Fruit fly (Drosophila melanogaster) whole organism, embryonic: ENCODE data around the gene CG7362.

Experiments used
- BEAF-32 ChIP-seq: fragments of 200-800 bp; sonication (Bioruptor generic); optimal IDR thresholded peaks from 3 replicates; lab custom pipeline; 2017; ENCODE audit warnings: missing biosample characterization, missing genetic modification characterization, mild to moderate bottlenecking, moderate library complexity, missing genetic modification reagents
- Blimp-1 ChIP-seq: fragments of 200-800 bp; sonication (Bioruptor generic); optimal IDR thresholded peaks from 3 replicates; lab custom pipeline; 2018; ENCODE audit warnings: missing biosample characterization, missing genetic modification characterization, mild to moderate bottlenecking, moderate library complexity, missing genetic modification reagents
- CG12104 ChIP-seq: fragments of 200-800 bp; sonication (Bioruptor generic); optimal IDR thresholded peaks from 3 replicates; lab custom pipeline; 2016; ENCODE audit warnings: missing biosample characterization, missing genetic modification characterization
- CG12391 ChIP-seq: fragments of 200-800 bp; sonication (Bioruptor generic); optimal IDR thresholded peaks from 3 replicates; lab custom pipeline; 2018; ENCODE audit warnings: missing biosample characterization, mild to moderate bottlenecking, missing genetic modification characterization, moderate library complexity
- CG15269 ChIP-seq: fragments of 200-800 bp; sonication (Bioruptor generic); optimal IDR thresholded peaks from 2 replicates; lab custom pipeline; 2018; ENCODE audit warnings: missing biosample characterization, mild to moderate bottlenecking, missing genetic modification characterization, moderate library complexity
- CG17568 ChIP-seq: fragments of 200-800 bp; sonication (Bioruptor generic); optimal IDR thresholded peaks from 2 replicates; lab custom pipeline; 2018; ENCODE audit warnings: missing biosample characterization, mild to moderate bottlenecking, missing genetic modification characterization, moderate library complexity
- CG17912 ChIP-seq: fragments of 200-800 bp; sonication (Bioruptor generic); optimal IDR thresholded peaks from 2 replicates; lab custom pipeline; 2018; ENCODE audit warnings: missing biosample characterization, mild to moderate bottlenecking, missing genetic modification characterization
- CG2129 ChIP-seq: fragments of 200-800 bp; sonication (Bioruptor generic); IDR thresholded peaks from 2 replicates; pipeline ENCODE4 v1.3.6; 2022; ENCODE audit warnings: missing biosample characterization, missing genetic modification characterization; ENCODE audit not compliant: partially characterized antibody
- CG2199 ChIP-seq: fragments of 200-800 bp; sonication (Bioruptor generic); IDR thresholded peaks from 3 replicates; pipeline ENCODE4 v1.3.6; 2022; ENCODE audit warnings: missing biosample characterization, missing genetic modification characterization
- CG2889 ChIP-seq: fragments of 200-800 bp; sonication (Bioruptor generic); IDR thresholded peaks from 3 replicates; pipeline ENCODE4 v1.3.6; 2022; ENCODE audit warnings: missing biosample characterization, missing genetic modification characterization
- CG3065 ChIP-seq: fragments of 200-800 bp; sonication (Bioruptor generic); optimal IDR thresholded peaks from 2 replicates; lab custom pipeline; 2016; ENCODE audit warnings: missing biosample characterization, missing genetic modification characterization
- CG3163 ChIP-seq: fragments of 200-800 bp; sonication (Bioruptor generic); optimal IDR thresholded peaks from 3 replicates; lab custom pipeline; 2016; ENCODE audit warnings: missing biosample characterization, missing genetic modification characterization
- CG32767 ChIP-seq: fragments of 200-800 bp; sonication (Bioruptor generic); IDR thresholded peaks from 2 replicates; pipeline ENCODE4 v1.3.6; 2022; ENCODE audit warnings: missing biosample characterization, missing genetic modification characterization
- CG5245 ChIP-seq: fragments of 200-800 bp; sonication (Bioruptor generic); optimal IDR thresholded peaks from 3 replicates; lab custom pipeline; 2016; ENCODE audit warnings: missing biosample characterization, missing genetic modification characterization
- CG5953 ChIP-seq: fragments of 200-800 bp; sonication (Bioruptor generic); IDR thresholded peaks from 2 replicates; pipeline ENCODE4 v1.3.6; 2022; ENCODE audit warnings: missing biosample characterization, missing genetic modification characterization
- CG6791 ChIP-seq: fragments of 200-800 bp; sonication (Bioruptor generic); IDR thresholded peaks from 3 replicates; pipeline ENCODE4 v1.3.6; 2022; ENCODE audit warnings: missing biosample characterization, missing genetic modification characterization; ENCODE audit not compliant: partially characterized antibody
- CG7556 ChIP-seq: fragments of 200-800 bp; sonication (Bioruptor generic); optimal IDR thresholded peaks from 2 replicates; lab custom pipeline; 2017; ENCODE audit warnings: missing biosample characterization, mild to moderate bottlenecking, missing genetic modification characterization
- CG9437 ChIP-seq: fragments of 200-800 bp; sonication (Bioruptor generic); optimal IDR thresholded peaks from 2 replicates; lab custom pipeline; 2018; ENCODE audit warnings: missing biosample characterization, mild to moderate bottlenecking, missing genetic modification characterization
- Dbx ChIP-seq: fragments of 200-800 bp; sonication (Bioruptor generic); IDR thresholded peaks from 3 replicates; pipeline ENCODE4 v1.3.6; 2022; ENCODE audit warnings: missing biosample characterization, missing genetic modification characterization
- E2f1 ChIP-seq: fragments of 200-800 bp; sonication (Bioruptor generic); IDR thresholded peaks from 2 replicates; pipeline ENCODE4 v1.3.6; 2022; ENCODE audit warnings: missing biosample characterization, missing genetic modification characterization
- Eip74EF ChIP-seq, 2 experiments: fragments of 200-800 bp in 1 of 2; fragments of >200 bp in 1 of 2; sonication (Bioruptor generic) in 1 of 2; optimal IDR thresholded peaks; 2 replicates each; lab custom pipeline; 2017 to 2019; ENCODE audit warnings: missing biosample characterization in 2 of 2, missing genetic modification characterization in 2 of 2, mild to moderate bottlenecking in 1 of 2, moderate library complexity in 1 of 2
- Jarid2 ChIP-seq: fragments of 200-800 bp; sonication (Bioruptor generic); optimal IDR thresholded peaks from 3 replicates; lab custom pipeline; 2017; ENCODE audit warnings: mild to moderate bottlenecking, missing biosample characterization, missing genetic modification reagents, missing genetic modification characterization
- Nf-YB ChIP-seq: fragments of 200-800 bp; sonication (Bioruptor generic); optimal IDR thresholded peaks from 3 replicates; lab custom pipeline; 2019; ENCODE audit warnings: missing biosample characterization, mild to moderate bottlenecking, missing genetic modification characterization, moderate library complexity
- Oaz ChIP-seq: fragments of 200-800 bp; sonication (Bioruptor generic); IDR thresholded peaks from 2 replicates; pipeline ENCODE4 v1.3.6; 2022; ENCODE audit warnings: missing biosample characterization, missing genetic modification characterization
- Ptx1 ChIP-seq: fragments of 200-800 bp; sonication (Bioruptor generic); IDR thresholded peaks from 2 replicates; pipeline ENCODE4 v1.3.6; 2022; ENCODE audit warnings: missing biosample characterization, missing genetic modification characterization
- Scr ChIP-seq: fragments of 200-800 bp; sonication (Bioruptor generic); IDR thresholded peaks from 2 replicates; pipeline ENCODE4 v1.3.6; 2022; ENCODE audit warnings: missing biosample characterization, missing genetic modification characterization; ENCODE audit not compliant: partially characterized antibody
- Sry-δ ChIP-seq: fragments of 200-800 bp; sonication (Bioruptor generic); optimal IDR thresholded peaks from 2 replicates; lab custom pipeline; 2016; ENCODE audit warnings: missing biosample characterization, missing genetic modification characterization
- Trl ChIP-seq, 3 experiments: fragments of >200 bp in 2 of 3; fragments of 200-800 bp in 1 of 3; sonication (Bioruptor generic) in 1 of 3; optimal IDR thresholded peaks; 2 replicates in 1 of 3; 3 replicates in 2 of 3; lab custom pipeline; 2016 to 2017; ENCODE audit warnings: missing biosample characterization in 1 of 3, missing genetic modification characterization in 1 of 3
- ato ChIP-seq: fragments of 200-800 bp; sonication (Bioruptor generic); IDR thresholded peaks from 2 replicates; pipeline ENCODE4 v1.3.6; 2022; ENCODE audit warnings: missing biosample characterization, missing genetic modification characterization; ENCODE audit not compliant: partially characterized antibody
- bbx ChIP-seq: fragments of 200-800 bp; sonication (Bioruptor generic); IDR thresholded peaks from 2 replicates; pipeline ENCODE4 v1.3.6; 2022; ENCODE audit warnings: missing biosample characterization, missing genetic modification characterization; ENCODE audit not compliant: partially characterized antibody
- dan ChIP-seq: fragments of 200-800 bp; sonication (Bioruptor generic); IDR thresholded peaks from 2 replicates; pipeline ENCODE4 v1.3.6; 2022; ENCODE audit warnings: missing biosample characterization, missing genetic modification characterization
- dimm ChIP-seq: fragments of 200-800 bp; sonication (Bioruptor generic); IDR thresholded peaks from 2 replicates; pipeline ENCODE4 v1.3.6; 2022; ENCODE audit warnings: missing biosample characterization, missing genetic modification characterization
- fd96Cb ChIP-seq: fragments of 200-800 bp; sonication (Bioruptor generic); optimal IDR thresholded peaks from 2 replicates; lab custom pipeline; 2018; ENCODE audit warnings: missing biosample characterization, mild to moderate bottlenecking, missing genetic modification characterization, moderate library complexity
- hbn ChIP-seq: fragments of 200-800 bp; sonication (Bioruptor generic); IDR thresholded peaks from 2 replicates; pipeline ENCODE4 v1.3.6; 2022; ENCODE audit warnings: missing biosample characterization, missing genetic modification characterization; ENCODE audit not compliant: partially characterized antibody
- lbe ChIP-seq: fragments of 200-800 bp; sonication (Bioruptor generic); optimal IDR thresholded peaks from 2 replicates; lab custom pipeline; 2016; ENCODE audit warnings: missing biosample characterization, mild to moderate bottlenecking, missing genetic modification characterization
- lmd ChIP-seq: fragments of 200-800 bp; sonication (Bioruptor generic); IDR thresholded peaks from 2 replicates; pipeline ENCODE4 v1.3.6; 2022; ENCODE audit warnings: missing biosample characterization, missing genetic modification characterization
- mirr ChIP-seq: fragments of 200-800 bp; sonication (Bioruptor generic); optimal IDR thresholded peaks from 3 replicates; lab custom pipeline; 2018; ENCODE audit warnings: missing biosample characterization, mild to moderate bottlenecking, missing genetic modification characterization
- mld ChIP-seq: fragments of 200-800 bp; sonication (Bioruptor generic); IDR thresholded peaks from 3 replicates; pipeline ENCODE4 v1.3.6; 2022; ENCODE audit warnings: missing biosample characterization, missing genetic modification characterization; ENCODE audit not compliant: partially characterized antibody
- nerfin-1 ChIP-seq: fragments of 200-800 bp; sonication (Bioruptor generic); optimal IDR thresholded peaks from 3 replicates; lab custom pipeline; 2019; ENCODE audit warnings: missing biosample characterization, mild to moderate bottlenecking, missing genetic modification characterization, moderate library complexity
- nerfin-2 ChIP-seq: fragments of 200-800 bp; sonication (Bioruptor generic); IDR thresholded peaks from 2 replicates; pipeline ENCODE4 v1.3.6; 2022; ENCODE audit warnings: missing biosample characterization, missing genetic modification characterization; ENCODE audit not compliant: partially characterized antibody
- oc ChIP-seq: fragments of 200-800 bp; sonication (Bioruptor generic); optimal IDR thresholded peaks from 2 replicates; lab custom pipeline; 2018; ENCODE audit warnings: missing biosample characterization, mild to moderate bottlenecking, missing genetic modification characterization, moderate library complexity
- p53 ChIP-seq: fragments of 200-800 bp; sonication (Bioruptor generic); optimal IDR thresholded peaks from 2 replicates; lab custom pipeline; 2016; ENCODE audit warnings: missing biosample characterization, missing genetic modification characterization
- psq ChIP-seq: fragments of 200-800 bp; sonication (Bioruptor generic); optimal IDR thresholded peaks from 2 replicates; lab custom pipeline; 2017; ENCODE audit warnings: missing biosample characterization, missing genetic modification characterization
- sr ChIP-seq: fragments of 200-800 bp; sonication (Bioruptor generic); IDR thresholded peaks from 3 replicates; pipeline ENCODE4 v1.3.6; 2022; ENCODE audit warnings: missing biosample characterization, missing genetic modification characterization
- tgo ChIP-seq: fragments of 200-800 bp; sonication (Bioruptor generic); IDR thresholded peaks from 3 replicates; pipeline ENCODE4 v1.3.6; 2022; ENCODE audit warnings: missing biosample characterization, missing genetic modification characterization

The CG7362 gene

DNA sequence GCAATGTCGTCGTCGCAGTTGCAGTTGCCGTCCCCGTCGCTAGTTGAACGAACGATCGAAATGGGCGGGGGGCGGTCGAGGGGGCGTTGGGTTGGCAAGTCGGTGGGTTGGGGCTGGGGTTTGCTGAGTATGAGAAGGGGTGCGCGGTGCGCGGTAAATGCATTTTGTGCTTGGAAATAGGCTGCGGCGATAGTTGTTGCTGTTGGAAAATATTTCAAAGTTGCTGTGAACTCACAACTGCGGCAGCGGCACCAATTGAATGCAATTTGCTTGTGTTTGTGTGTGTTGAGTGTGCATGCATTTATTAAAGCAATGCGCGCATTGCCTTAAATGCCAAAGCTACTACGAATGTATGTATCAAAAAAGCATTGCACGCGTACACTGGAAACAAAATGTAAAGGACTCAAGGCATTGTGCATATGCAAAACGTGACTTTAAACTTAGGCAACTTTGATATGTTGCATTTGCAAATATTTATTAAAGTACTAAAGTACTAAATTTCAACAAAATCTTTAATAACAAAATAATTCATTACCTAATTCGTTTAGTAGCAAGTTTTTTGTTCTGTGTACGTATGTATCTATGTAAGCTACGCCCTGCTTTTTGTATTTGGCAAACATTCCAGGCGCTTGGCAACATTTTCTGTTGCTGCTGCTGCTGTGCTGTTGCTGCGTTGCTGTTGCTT lies 39.2 kb downstream of the CG7362 start (continued):
- TF ChIP-seq nerfin-1 (tag; lab: Kevin White, UChicago): peak; percentile 36
- TF ChIP-seq CG2199 (GFP tag; lab: Robert Waterston, UW): peak; percentile 52; the same call in 1 of the 3 replicates
- TF ChIP-seq fd96Cb (tag; lab: Kevin White, UChicago): peak; percentile 57
- peak; percentile 42; the same call in 1 of the 2 replicates for TF ChIP-seq Ptx1 (GFP tag; lab: Robert Waterston, UW)
- TF ChIP-seq BEAF-32 (GFP tag; lab: Kevin White, UChicago): no peak
- TF ChIP-seq CG7556: peak; percentile 47
- TF ChIP-seq mirr (GFP tag; lab: Kevin White, UChicago): no peak
- TF ChIP-seq CG17912 (GFP tag; lab: Kevin White, UChicago): no peak
- no peak for TF ChIP-seq Dbx (GFP tag; lab: Robert Waterston, UW)
- no peak for TF ChIP-seq CG3065
- no peak for TF ChIP-seq CG17568
- no peak for TF ChIP-seq sr (GFP tag; lab: Robert Waterston, UW)
- TF ChIP-seq Scr (GFP tag; lab: Robert Waterston, UW): no peak
- TF ChIP-seq CG32767 (GFP tag; lab: Robert Waterston, UW): peak; percentile 51; the same call in 1 of the 2 replicates
- no peak for TF ChIP-seq p53 (GFP tag; lab: Kevin White, UChicago)
- TF ChIP-seq Trl (optimal IDR thresholded peaks at IDR 0.05; lab: Kevin White, UChicago): no peak
- TF ChIP-seq Trl (GFP tag; optimal IDR thresholded peaks at IDR 0.05; lab: Kevin White, UChicago): no peak
- no peak for TF ChIP-seq Jarid2 (GFP tag; lab: Kevin White, UChicago)
- TF ChIP-seq dan: no peak
- TF ChIP-seq, all 482 proteins: peak for 146

DNA sequence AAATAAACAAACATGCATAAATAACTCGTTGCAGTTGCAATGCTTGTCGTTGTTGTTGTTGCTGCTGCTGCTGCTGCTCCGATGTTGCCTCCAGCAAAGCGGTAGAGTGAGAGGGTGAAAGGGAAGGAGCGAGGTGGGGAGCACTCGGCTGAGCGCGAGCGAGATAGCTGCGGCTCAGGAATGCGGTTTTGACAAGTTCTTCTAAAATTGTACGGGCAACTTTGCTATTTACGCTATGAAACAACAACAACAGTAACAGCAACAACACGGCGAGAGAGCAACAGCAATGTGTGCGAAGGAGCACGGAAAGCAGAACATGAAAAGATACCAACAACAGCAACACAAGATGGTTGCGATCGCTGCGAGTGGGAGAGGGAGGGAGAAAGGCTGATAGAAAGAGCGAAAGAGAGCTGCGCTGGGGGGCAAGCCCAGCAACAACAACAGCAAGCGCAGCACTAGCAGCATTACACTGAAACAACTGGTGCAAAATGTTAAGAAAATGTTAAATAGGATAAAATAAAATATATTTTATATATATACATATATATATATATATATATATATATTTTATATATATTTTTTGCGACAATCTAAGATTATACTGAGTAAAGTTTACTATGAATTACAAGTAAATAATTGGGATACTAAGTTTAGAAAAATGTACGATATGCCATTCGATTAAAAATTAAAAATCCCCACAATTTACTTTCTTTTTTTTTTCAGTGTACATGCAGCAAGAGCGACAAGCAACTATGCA lies 39.9 kb downstream of the CG7362 start:
- TF ChIP-seq CG9437 (GFP tag; lab: Kevin White, UChicago) (peak; percentile 30), lmd (GFP tag; lab: Robert Waterston, UW) (peak; percentile 50; the same call in 1 of the 2 replicates), Ptx1 (GFP tag; lab: Robert Waterston, UW) (no peak; the same call in 1 of the 2 replicates), bbx (GFP tag; lab: Robert Waterston, UW) (no peak), CG2129 (GFP tag; lab: Robert Waterston, UW) (no peak), CG3163 (GFP tag; lab: Kevin White, UChicago) (no peak), tgo (GFP tag; lab: Robert Waterston, UW) (peak; percentile 51; the same call in 1 of the 3 replicates), mld (no peak), CG5953 (GFP tag; lab: Robert Waterston, UW) (no peak), CG12391 (tag; lab: Kevin White, UChicago) (no peak), Nf-YB (GFP tag; lab: Kevin White, UChicago) (peak; percentile 58), CG15269 (peak; percentile 69), psq (GFP tag; lab: Kevin White, UChicago) (peak; percentile 91), dimm (GFP tag; lab: Robert Waterston, UW) (no peak), E2f1 (GFP tag; lab: Robert Waterston, UW) (peak; percentile 46; the same call in 1 of the 2 replicates), ato (no peak), Sry-δ (GFP tag; lab: Kevin White, UChicago) (no peak), CG7556 (no peak), Oaz (GFP tag; lab: Robert Waterston, UW) (no peak), CG12104 (GFP tag; lab: Kevin White, UChicago) (peak; percentile 81), Eip74EF (GFP tag; optimal IDR thresholded peaks at IDR 0.05; lab: Kevin White, UChicago) (no peak), oc (tag; lab: Kevin White, UChicago) (peak; percentile 71), CG5245 (GFP tag; lab: Kevin White, UChicago) (peak; percentile 81), CG2889 (no peak), nerfin-2 (GFP tag; lab: Robert Waterston, UW) (peak; percentile 18; the same call in 1 of the 2 replicates), CG17912 (GFP tag; lab: Kevin White, UChicago) (no peak), CG6791 (GFP tag; lab: Robert Waterston, UW) (no peak), lbe (GFP tag; lab: Kevin White, UChicago) (no peak), hbn (GFP tag; lab: Robert Waterston, UW) (no peak), Blimp-1 (GFP tag; lab: Kevin White, UChicago) (peak; percentile 94)
